Fruit fly (Drosophila melanogaster) whole organism, embryonic: ENCODE results near the gene RunxB.

Experiments used
- Atf-2 ChIP-seq: fragments of 200-800 bp; sonication (Bioruptor generic); optimal IDR thresholded peaks from 2 replicates; lab custom pipeline; 2016; ENCODE audit warnings: missing biosample characterization, missing genetic modification characterization
- Bteb2 ChIP-seq: fragments of 200-800 bp; sonication (Bioruptor generic); optimal IDR thresholded peaks from 2 replicates; lab custom pipeline; 2016; ENCODE audit warnings: missing biosample characterization, missing genetic modification characterization
- CG10979 ChIP-seq: fragments of 200-800 bp; sonication (Bioruptor generic); optimal IDR thresholded peaks from 2 replicates; lab custom pipeline; 2018; ENCODE audit warnings: missing biosample characterization, mild to moderate bottlenecking, missing genetic modification characterization, moderate library complexity
- CG11696 ChIP-seq: fragments of 200-800 bp; sonication (Bioruptor generic); IDR thresholded peaks from 2 replicates; pipeline ENCODE4 v1.3.6; 2022; ENCODE audit warnings: missing biosample characterization, missing genetic modification characterization
- CG12219 ChIP-seq: fragments of 200-800 bp; sonication (Bioruptor generic); optimal IDR thresholded peaks from 3 replicates; lab custom pipeline; 2018; ENCODE audit warnings: missing biosample characterization, mild to moderate bottlenecking, missing genetic modification characterization
- CG12659 ChIP-seq: fragments of 200-800 bp; sonication (Bioruptor generic); optimal IDR thresholded peaks from 3 replicates; lab custom pipeline; 2017; ENCODE audit warnings: mild to moderate bottlenecking, missing biosample characterization, missing genetic modification reagents, missing genetic modification characterization
- CG12744 ChIP-seq: fragments of 200-800 bp; sonication (Bioruptor generic); optimal IDR thresholded peaks from 2 replicates; lab custom pipeline; 2016; ENCODE audit warnings: missing biosample characterization, missing genetic modification characterization
- CG13123 ChIP-seq: fragments of 200-800 bp; sonication (Bioruptor generic); optimal IDR thresholded peaks from 2 replicates; lab custom pipeline; 2016; ENCODE audit warnings: missing biosample characterization, missing genetic modification characterization
- CG14441 ChIP-seq: fragments of 200-800 bp; sonication (Bioruptor generic); IDR thresholded peaks from 2 replicates; pipeline ENCODE4 v1.3.6; 2022; ENCODE audit warnings: missing biosample characterization, missing genetic modification characterization
- CG15011 ChIP-seq: fragments of 200-800 bp; sonication (Bioruptor generic); optimal IDR thresholded peaks from 3 replicates; lab custom pipeline; 2018; ENCODE audit warnings: missing biosample characterization, mild to moderate bottlenecking, missing genetic modification characterization
- CG16779 ChIP-seq: fragments of 200-800 bp; sonication (Bioruptor generic); IDR thresholded peaks from 2 replicates; pipeline ENCODE4 v1.3.6; 2022; ENCODE audit warnings: missing biosample characterization, missing genetic modification characterization
- CG16813 ChIP-seq: fragments of 200-800 bp; sonication (Bioruptor generic); IDR thresholded peaks from 3 replicates; pipeline ENCODE4 v1.3.6; 2022; ENCODE audit warnings: missing biosample characterization, missing genetic modification characterization; ENCODE audit not compliant: partially characterized antibody
- CG17612 ChIP-seq: fragments of 200-800 bp; sonication (Bioruptor generic); IDR thresholded peaks from 2 replicates; pipeline ENCODE4 v1.3.6; 2022; ENCODE audit warnings: missing biosample characterization, missing genetic modification characterization
- CG2120 ChIP-seq: fragments of 200-800 bp; sonication (Bioruptor generic); optimal IDR thresholded peaks from 3 replicates; lab custom pipeline; 2016; ENCODE audit warnings: missing biosample characterization, missing genetic modification characterization
- CG30403 ChIP-seq: fragments of 200-800 bp; sonication (Bioruptor generic); optimal IDR thresholded peaks from 3 replicates; lab custom pipeline; 2016; ENCODE audit warnings: missing biosample characterization, missing genetic modification characterization
- CG4282 ChIP-seq: fragments of 200-800 bp; sonication (Bioruptor generic); optimal IDR thresholded peaks from 2 replicates; lab custom pipeline; 2016; ENCODE audit warnings: missing biosample characterization, missing genetic modification characterization
- CG4328 ChIP-seq: fragments of 200-800 bp; sonication (Bioruptor generic); optimal IDR thresholded peaks from 3 replicates; lab custom pipeline; 2017; ENCODE audit warnings: missing biosample characterization, missing genetic modification reagents, missing genetic modification characterization
- CG4424 ChIP-seq: fragments of 200-800 bp; sonication (Bioruptor generic); optimal IDR thresholded peaks from 3 replicates; lab custom pipeline; 2016; ENCODE audit warnings: missing biosample characterization, missing genetic modification characterization
- CG4730 ChIP-seq: fragments of 200-800 bp; sonication (Bioruptor generic); IDR thresholded peaks from 2 replicates; pipeline ENCODE4 v1.3.6; 2022; ENCODE audit warnings: missing biosample characterization, missing genetic modification characterization
- CG6654 ChIP-seq: fragments of 200-800 bp; sonication (Bioruptor generic); optimal IDR thresholded peaks from 2 replicates; lab custom pipeline; 2017; ENCODE audit warnings: missing biosample characterization, mild to moderate bottlenecking, missing genetic modification characterization
- CG7745 ChIP-seq: fragments of 200-800 bp; sonication (Bioruptor generic); optimal IDR thresholded peaks from 2 replicates; lab custom pipeline; 2018; ENCODE audit warnings: missing biosample characterization, mild to moderate bottlenecking, missing genetic modification characterization, moderate library complexity
- CG8290 ChIP-seq, 3 experiments: fragments of 200-800 bp; sonication (Bioruptor generic); optimal IDR thresholded peaks; 2 replicates each; lab custom pipeline; 2016 to 2019; ENCODE audit warnings: missing biosample characterization in 3 of 3, missing genetic modification characterization in 3 of 3, mild to moderate bottlenecking in 2 of 3, moderate library complexity in 1 of 3
- CG8944 ChIP-seq: fragments of 200-800 bp; sonication (Bioruptor generic); optimal IDR thresholded peaks from 3 replicates; lab custom pipeline; 2016; ENCODE audit warnings: missing biosample characterization, missing genetic modification characterization
- CrebB ChIP-seq: fragments of 200-800 bp; sonication (Bioruptor generic); optimal IDR thresholded peaks from 3 replicates; lab custom pipeline; 2018; ENCODE audit warnings: missing biosample characterization, mild to moderate bottlenecking, missing genetic modification characterization
- Dp ChIP-seq: fragments of 200-800 bp; sonication (Bioruptor generic); optimal IDR thresholded peaks from 2 replicates; lab custom pipeline; 2018; ENCODE audit warnings: missing biosample characterization, mild to moderate bottlenecking, missing genetic modification characterization, moderate library complexity
- Hr78 ChIP-seq, 2 experiments: fragments of 200-800 bp in 1 of 2; fragments of >200 bp in 1 of 2; sonication (Bioruptor generic) in 1 of 2; optimal IDR thresholded peaks; 2 replicates each; lab custom pipeline; 2017 to 2019; ENCODE audit warnings: missing biosample characterization in 2 of 2, missing genetic modification characterization in 2 of 2, mild to moderate bottlenecking in 1 of 2, moderate library complexity in 1 of 2
- Jarid2 ChIP-seq: fragments of 200-800 bp; sonication (Bioruptor generic); optimal IDR thresholded peaks from 3 replicates; lab custom pipeline; 2017; ENCODE audit warnings: mild to moderate bottlenecking, missing biosample characterization, missing genetic modification reagents, missing genetic modification characterization
- Lhr ChIP-seq: fragments of 200-800 bp; sonication (Bioruptor generic); optimal IDR thresholded peaks from 3 replicates; lab custom pipeline; 2017; ENCODE audit warnings: mild to moderate bottlenecking, missing biosample characterization, missing genetic modification reagents, missing genetic modification characterization
- NC2β ChIP-seq: fragments of 200-800 bp; sonication (Bioruptor generic); optimal IDR thresholded peaks from 2 replicates; lab custom pipeline; 2016; ENCODE audit warnings: missing biosample characterization, missing genetic modification characterization
- Nf-YA ChIP-seq: fragments of 200-800 bp; sonication (Bioruptor generic); IDR thresholded peaks from 2 replicates; pipeline ENCODE4 v1.3.6; 2022; ENCODE audit warnings: missing biosample characterization, missing genetic modification characterization
- Six4 ChIP-seq: fragments of 200-800 bp; sonication (Bioruptor generic); optimal IDR thresholded peaks from 2 replicates; lab custom pipeline; 2016; ENCODE audit warnings: missing biosample characterization, missing genetic modification characterization
- Spps ChIP-seq: fragments of 200-800 bp; sonication (Bioruptor generic); optimal IDR thresholded peaks from 2 replicates; lab custom pipeline; 2018; ENCODE audit warnings: missing biosample characterization, mild to moderate bottlenecking, missing genetic modification characterization
- Usf ChIP-seq: fragments of 200-800 bp; sonication (Bioruptor generic); optimal IDR thresholded peaks from 2 replicates; lab custom pipeline; 2017; ENCODE audit warnings: missing genotype, missing biosample characterization, missing genetic modification characterization
- bcd ChIP-seq: fragments of 200-800 bp; sonication (Bioruptor generic); optimal IDR thresholded peaks from 2 replicates; lab custom pipeline; 2017; ENCODE audit warnings: missing biosample characterization, mild to moderate bottlenecking, missing genetic modification characterization
- br ChIP-seq: fragments of >200 bp; optimal IDR thresholded peaks from 2 replicates; lab custom pipeline; 2017
- dm ChIP-seq: fragments of 200-800 bp; sonication (Bioruptor generic); optimal IDR thresholded peaks from 3 replicates; lab custom pipeline; 2016; ENCODE audit warnings: missing biosample characterization, missing genetic modification characterization
- eve ChIP-seq, 2 experiments: fragments of >200 bp; optimal IDR thresholded peaks; 2 replicates each; lab custom pipeline; 2017; ENCODE audit warnings: missing biosample characterization in 2 of 2, missing genetic modification characterization in 2 of 2
- gcm2 ChIP-seq: fragments of 200-800 bp; sonication (Bioruptor generic); optimal IDR thresholded peaks from 2 replicates; lab custom pipeline; 2016; ENCODE audit warnings: missing biosample characterization, missing genetic modification characterization
- gem ChIP-seq: fragments of 200-800 bp; sonication (Bioruptor generic); optimal IDR thresholded peaks from 2 replicates; lab custom pipeline; 2019; ENCODE audit warnings: missing biosample characterization, mild to moderate bottlenecking, missing genetic modification characterization, moderate library complexity
- grau ChIP-seq: fragments of 200-800 bp; optimal IDR thresholded peaks from 3 replicates; lab custom pipeline; 2019; ENCODE audit warnings: missing biosample characterization, mild to moderate bottlenecking, missing genetic modification characterization, moderate library complexity
- gsb ChIP-seq: fragments of 200-800 bp; sonication (Bioruptor generic); IDR thresholded peaks from 2 replicates; pipeline ENCODE4 v1.3.6; 2022; ENCODE audit warnings: missing biosample characterization, missing genetic modification characterization
- gt ChIP-seq: fragments of 200-800 bp; sonication (Bioruptor generic); IDR thresholded peaks from 2 replicates; pipeline ENCODE4 v1.3.6; 2022; ENCODE audit warnings: missing biosample characterization, missing genetic modification characterization
- mirr ChIP-seq: fragments of 200-800 bp; sonication (Bioruptor generic); optimal IDR thresholded peaks from 3 replicates; lab custom pipeline; 2018; ENCODE audit warnings: missing biosample characterization, mild to moderate bottlenecking, missing genetic modification characterization
- oc ChIP-seq: fragments of 200-800 bp; sonication (Bioruptor generic); optimal IDR thresholded peaks from 2 replicates; lab custom pipeline; 2018; ENCODE audit warnings: missing biosample characterization, mild to moderate bottlenecking, missing genetic modification characterization, moderate library complexity
- pzg ChIP-seq: fragments of 200-800 bp; sonication (Bioruptor generic); optimal IDR thresholded peaks from 3 replicates; lab custom pipeline; 2018; ENCODE audit warnings: missing biosample characterization, mild to moderate bottlenecking, missing genetic modification characterization, moderate library complexity
- salm ChIP-seq: fragments of 200-800 bp; sonication (Bioruptor generic); optimal IDR thresholded peaks from 2 replicates; lab custom pipeline; 2018; ENCODE audit warnings: missing biosample characterization, mild to moderate bottlenecking, missing genetic modification characterization
- stc ChIP-seq: fragments of 200-800 bp; sonication (Bioruptor generic); IDR thresholded peaks from 2 replicates; pipeline ENCODE4 v1.3.6; 2022; ENCODE audit warnings: missing biosample characterization, missing genetic modification characterization
- tna ChIP-seq: fragments of 200-800 bp; sonication (Bioruptor generic); IDR thresholded peaks from 2 replicates; pipeline ENCODE4 v1.3.6; 2022; ENCODE audit warnings: missing biosample characterization, missing genetic modification characterization; ENCODE audit not compliant: partially characterized antibody
- twi ChIP-seq: fragments of 200-800 bp; optimal IDR thresholded peaks from 2 replicates; lab custom pipeline; 2019; ENCODE audit warnings: missing biosample characterization, mild to moderate bottlenecking, missing genetic modification characterization, moderate library complexity
- wdn ChIP-seq: fragments of 200-800 bp; sonication (Bioruptor generic); IDR thresholded peaks from 2 replicates; pipeline ENCODE4 v1.3.6; 2022; ENCODE audit warnings: missing biosample characterization, missing genetic modification characterization
- zf30C ChIP-seq: fragments of 200-800 bp; sonication (Bioruptor generic); optimal IDR thresholded peaks from 3 replicates; lab custom pipeline; 2018; ENCODE audit warnings: missing biosample characterization, mild to moderate bottlenecking, missing genetic modification characterization

RunxB gene

dm6 chrX:20501040-20501609 lies 37.2 kb upstream of the RunxB start (continued):
- TF ChIP-seq gem (tag; lab: Kevin White, UChicago) (peak; percentile 71), tna (no peak), Jarid2 (GFP tag; lab: Kevin White, UChicago) (no peak), Bteb2 (GFP tag; lab: Kevin White, UChicago) (no peak), oc (peak; percentile 30), br (lab: Kevin White, UChicago) (no peak), Atf-2 (peak; percentile 10), CG12744 (GFP tag; lab: Kevin White, UChicago) (no peak), grau (peak; percentile 45), CG4730 (0 out of 2 replicates have a peak, but pooled peaks have one; percentile 28), CG30403 (peak; percentile 46), bcd (GFP tag; lab: Kevin White, UChicago) (no peak), CG6654 (GFP tag; lab: Kevin White, UChicago) (no peak), CG2120 (peak; percentile 53), CG8290 (GFP tag; optimal IDR thresholded peaks at IDR 0.05; lab: Kevin White, UChicago) (no peak), CG8290 (tag; optimal IDR thresholded peaks at IDR 0.05; lab: Kevin White, UChicago) (peak in 1 of 2 experiments; percentile 42), gsb (GFP tag; lab: Robert Waterston, UW) (no peak), stc (0 out of 2 replicates have a peak, but pooled peaks have one; percentile 24), CG16813 (GFP tag; lab: Robert Waterston, UW) (no peak), CG15011 (no peak), CG4282 (no peak), CG4424 (no peak), CrebB (tag; lab: Kevin White, UChicago) (no peak), CG10979 (tag; lab: Kevin White, UChicago) (no peak), CG4328 (GFP tag; lab: Kevin White, UChicago) (no peak), CG12219 (GFP tag; lab: Kevin White, UChicago) (peak; percentile 19), CG11696 (GFP tag; lab: Robert Waterston, UW) (no peak), salm (tag; lab: Kevin White, UChicago) (no peak), twi (no peak), CG8944 (peak; percentile 9), CG14441 (GFP tag; lab: Robert Waterston, UW) (0 out of 2 replicates have a peak, but pooled peaks have one; percentile 19), zf30C (GFP tag; lab: Kevin White, UChicago) (no peak), eve (GFP tag; optimal IDR thresholded peaks at IDR 0.05; lab: Kevin White, UChicago) (no peak), gcm2 (GFP tag; lab: Kevin White, UChicago) (no peak), Dp (no peak), dm (no peak), Nf-YA (GFP tag; lab: Robert Waterston, UW) (no peak), Lhr (GFP tag; lab: Kevin White, UChicago) (no peak), Usf (no peak), Hr78 (GFP tag; optimal IDR thresholded peaks at IDR 0.05; lab: Kevin White, UChicago) (no peak), Six4 (GFP tag; lab: Kevin White, UChicago) (no peak), pzg (GFP tag; lab: Kevin White, UChicago) (no peak), CG17612 (GFP tag; lab: Robert Waterston, UW) (no peak), wdn (no peak), CG13123 (GFP tag; lab: Kevin White, UChicago) (no peak), mirr (GFP tag; lab: Kevin White, UChicago) (no peak), CG7745 (tag; lab: Kevin White, UChicago) (no peak), gt (GFP tag; lab: Robert Waterston, UW) (no peak), Spps (tag; lab: Kevin White, UChicago) (no peak), CG16779 (no peak), NC2β (GFP tag; lab: Kevin White, UChicago) (no peak), CG12659 (GFP tag; lab: Kevin White, UChicago) (no peak)
